Worm (Caenorhabditis elegans) whole organism, mixed stage, embryonic: ENCODE measurements around the gene Y43D4A.6.

Source experiments
- M03D4.4 ChIP-seq: sonication (generic microtip); optimal IDR thresholded peaks from 2 replicates; lab custom pipeline; 2017; ENCODE audit warnings: mild to moderate bottlenecking, missing genetic modification characterization, missing compliant biosample characterization
- bed-3 ChIP-seq: fragments of 200-800 bp; sonication (Bioruptor generic); optimal IDR thresholded peaks from 3 replicates; lab custom pipeline; 2018; ENCODE audit warnings: mild to moderate bottlenecking, missing genetic modification characterization, moderate library complexity, missing compliant biosample characterization
- blmp-1 ChIP-seq: fragments of 150-350 bp; optimal IDR thresholded peaks from 2 replicates; lab custom pipeline; 2014; ENCODE audit warnings: missing biosample characterization, missing genetic modification characterization
- ceh-39 ChIP-seq: fragments of 150-350 bp; optimal IDR thresholded peaks from 2 replicates; lab custom pipeline; 2014; ENCODE audit warnings: missing biosample characterization, missing genetic modification characterization
- ceh-43 ChIP-seq: fragments of 200-800 bp; sonication (Bioruptor generic); optimal IDR thresholded peaks from 2 replicates; lab custom pipeline; 2018; ENCODE audit warnings: mild to moderate bottlenecking, missing genetic modification characterization, moderate library complexity, missing compliant biosample characterization
- ceh-83 ChIP-seq: fragments of 200-800 bp; sonication (Bioruptor generic); optimal IDR thresholded peaks from 2 replicates; lab custom pipeline; 2018; ENCODE audit warnings: mild to moderate bottlenecking, missing genetic modification characterization, missing compliant biosample characterization
- ces-1 ChIP-seq: fragments of 150-350 bp; optimal IDR thresholded peaks from 2 replicates; lab custom pipeline; 2014; ENCODE audit warnings: missing biosample characterization, missing genetic modification reagents, missing genetic modification characterization
- cnd-1 ChIP-seq: fragments of 200-800 bp; sonication (Bioruptor generic); optimal IDR thresholded peaks from 2 replicates; lab custom pipeline; 2018; ENCODE audit warnings: mild to moderate bottlenecking, missing genetic modification characterization, missing compliant biosample characterization
- drap-1 ChIP-seq: fragments of 200-800 bp; sonication (Bioruptor generic); optimal IDR thresholded peaks from 3 replicates; lab custom pipeline; 2018; ENCODE audit warnings: mild to moderate bottlenecking, missing genetic modification characterization, missing compliant biosample characterization
- elt-1 ChIP-seq: sonication (generic microtip); optimal IDR thresholded peaks from 2 replicates; lab custom pipeline; 2017; ENCODE audit warnings: missing genetic modification characterization, mild to moderate bottlenecking, missing compliant biosample characterization, antibody characterized with exemption, moderate library complexity, borderline replicate concordance; ENCODE audit not compliant: insufficient read depth
- elt-3 ChIP-seq: fragments of 150-350 bp; optimal IDR thresholded peaks from 2 replicates; lab custom pipeline; 2014; ENCODE audit warnings: missing biosample characterization, missing genetic modification characterization
- flh-1 ChIP-seq: fragments of 200-800 bp; sonication (Bioruptor generic); optimal IDR thresholded peaks from 2 replicates; lab custom pipeline; 2018; ENCODE audit warnings: mild to moderate bottlenecking, missing genetic modification characterization, moderate library complexity, missing compliant biosample characterization
- ham-2 ChIP-seq: fragments of 200-800 bp; sonication (Bioruptor generic); optimal IDR thresholded peaks from 2 replicates; lab custom pipeline; 2018; ENCODE audit warnings: mild to moderate bottlenecking, missing genetic modification characterization, missing compliant biosample characterization
- hlh-1 ChIP-seq: fragments of 150-350 bp; optimal IDR thresholded peaks from 2 replicates; lab custom pipeline; 2014; ENCODE audit warnings: missing biosample characterization, missing genetic modification reagents, missing genetic modification characterization
- lin-13 ChIP-seq: fragments of 150-350 bp; optimal IDR thresholded peaks from 2 replicates; lab custom pipeline; 2014; ENCODE audit warnings: missing biosample characterization, missing genetic modification characterization
- lin-32 ChIP-seq: fragments of 200-800 bp; sonication (Bioruptor generic); optimal IDR thresholded peaks from 2 replicates; lab custom pipeline; 2018; ENCODE audit warnings: mild to moderate bottlenecking, missing genetic modification characterization, missing compliant biosample characterization
- lsy-2 ChIP-seq: fragments of 150-350 bp; optimal IDR thresholded peaks from 2 replicates; lab custom pipeline; 2014; ENCODE audit warnings: missing biosample characterization, missing genetic modification characterization
- mab-5 ChIP-seq: fragments of 150-350 bp; optimal IDR thresholded peaks from 2 replicates; lab custom pipeline; 2014; ENCODE audit warnings: missing biosample characterization, missing genetic modification characterization
- mep-1 ChIP-seq: fragments of 150-350 bp; optimal IDR thresholded peaks from 2 replicates; lab custom pipeline; 2017; ENCODE audit warnings: missing biosample characterization, missing genetic modification reagents, missing genetic modification characterization, inconsistent platforms
- mls-2 ChIP-seq: sonication (generic microtip); optimal IDR thresholded peaks from 2 replicates; lab custom pipeline; 2016; ENCODE audit warnings: mild to moderate bottlenecking, missing genetic modification characterization, moderate library complexity, missing compliant biosample characterization
- nhr-12 ChIP-seq: fragments of 150-350 bp; optimal IDR thresholded peaks from 2 replicates; lab custom pipeline; 2014; ENCODE audit warnings: missing biosample characterization, missing genetic modification characterization
- nhr-2 ChIP-seq: fragments of 150-350 bp; optimal IDR thresholded peaks from 2 replicates; lab custom pipeline; 2014; ENCODE audit warnings: missing biosample characterization, missing genetic modification characterization
- nhr-237 ChIP-seq: fragments of 150-350 bp; optimal IDR thresholded peaks from 2 replicates; lab custom pipeline; 2014; ENCODE audit warnings: missing biosample characterization, missing genetic modification characterization
- nhr-28 ChIP-seq: fragments of 150-350 bp; optimal IDR thresholded peaks from 2 replicates; lab custom pipeline; 2014; ENCODE audit warnings: missing biosample characterization, missing genetic modification characterization
- nhr-76 ChIP-seq: sonication (generic microtip); optimal IDR thresholded peaks from 2 replicates; lab custom pipeline; 2017; ENCODE audit warnings: missing biosample characterization, missing genetic modification characterization
- pha-4 ChIP-seq: fragments of 150-350 bp; optimal IDR thresholded peaks from 2 replicates; lab custom pipeline; 2018; ENCODE audit warnings: missing biosample characterization, missing genetic modification reagents, missing genetic modification characterization
- sem-2 ChIP-seq: fragments of 200-800 bp; sonication (Bioruptor generic); optimal IDR thresholded peaks from 2 replicates; lab custom pipeline; 2018; ENCODE audit warnings: mild to moderate bottlenecking, missing genetic modification characterization, missing compliant biosample characterization
- snpc-4 ChIP-seq: fragments of 150-350 bp; optimal IDR thresholded peaks from 2 replicates; lab custom pipeline; 2014; ENCODE audit warnings: missing biosample characterization, missing genetic modification characterization
- sptf-1 ChIP-seq: sonication (generic microtip); optimal IDR thresholded peaks from 2 replicates; lab custom pipeline; 2017; ENCODE audit warnings: mild to moderate bottlenecking, missing genetic modification characterization, moderate library complexity, missing compliant biosample characterization
- tbx-8 ChIP-seq: fragments of 200-800 bp; sonication (Bioruptor generic); optimal IDR thresholded peaks from 2 replicates; lab custom pipeline; 2018; ENCODE audit warnings: mild to moderate bottlenecking, missing genetic modification characterization, moderate library complexity, missing compliant biosample characterization
- unc-120 ChIP-seq: sonication (generic microtip); optimal IDR thresholded peaks from 2 replicates; lab custom pipeline; 2017; ENCODE audit warnings: missing genetic modification characterization, missing compliant biosample characterization; ENCODE audit not compliant: poor library complexity, severe bottlenecking
- unc-39 ChIP-seq: fragments of 150-350 bp; optimal IDR thresholded peaks from 2 replicates; lab custom pipeline; 2014; ENCODE audit warnings: missing biosample characterization, missing genetic modification characterization
- unc-62 ChIP-seq: fragments of 150-350 bp; optimal IDR thresholded peaks from 2 replicates; lab custom pipeline; 2014; ENCODE audit warnings: missing biosample characterization, missing genetic modification reagents, missing genetic modification characterization
- zip-8 ChIP-seq: fragments of 150-350 bp; optimal IDR thresholded peaks from 2 replicates; lab custom pipeline; 2014; ENCODE audit warnings: missing biosample characterization, missing genetic modification characterization
- ztf-11 ChIP-seq: fragments of 150-350 bp; optimal IDR thresholded peaks from 2 replicates; lab custom pipeline; 2014; ENCODE audit warnings: missing biosample characterization, missing genetic modification characterization

Gene Y43D4A.6

DNA sequence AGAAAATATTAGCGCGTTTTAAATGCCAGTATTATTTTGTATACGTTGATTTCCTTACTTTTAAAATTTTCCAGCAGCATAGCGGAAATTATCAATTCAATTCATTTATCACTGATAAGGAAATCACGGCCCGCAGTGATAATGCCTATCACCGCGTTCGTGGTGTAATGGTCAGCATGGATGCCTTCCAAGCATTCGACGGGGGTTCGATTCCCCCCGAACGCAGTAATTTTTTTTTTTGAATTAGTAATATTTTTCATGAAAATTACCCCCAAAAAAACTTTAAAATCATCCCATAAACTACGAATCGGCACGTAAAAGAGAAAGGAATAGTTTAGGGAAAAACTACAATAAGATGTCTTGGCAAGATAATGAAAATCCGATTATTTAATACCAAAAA lies 12.1 kb upstream of the Y43D4A.6 start:
- TF ChIP-seq sem-2 (no peak), drap-1 (GFP tag; lab: Kevin White, UChicago) (no peak), M03D4.4 (peak; percentile 32), ceh-43 (peak; percentile 33), sptf-1 (peak; percentile 29), elt-3 (tag; lab: Kevin White, UChicago) (no peak), mls-2 (tag; lab: Kevin White, UChicago) (peak; percentile 10)
- TF ChIP-seq, all 35 proteins: peak for 4

ce11 chrIV:16775455-16775854 lies 11.7 kb upstream of the Y43D4A.6 start, which contains the start of gene Y43D4A.5:
Gene Y43D4A.5, plus strand, starts transcription at chrIV:16775755.
- TF ChIP-seq cnd-1 (tag; lab: Kevin White, UChicago): no peak
- TF ChIP-seq drap-1 (GFP tag; lab: Kevin White, UChicago): no peak
- TF ChIP-seq flh-1 (GFP tag; lab: Kevin White, UChicago): no peak
- TF ChIP-seq tbx-8 (GFP tag; lab: Kevin White, UChicago): no peak
- no peak for TF ChIP-seq elt-1 (tag; lab: Kevin White, UChicago)
- TF ChIP-seq elt-3 (tag; lab: Kevin White, UChicago): no peak
- no peak for TF ChIP-seq pha-4
- TF ChIP-seq lin-32 (GFP tag; lab: Kevin White, UChicago): no peak
- no peak for TF ChIP-seq mep-1
- TF ChIP-seq nhr-2 (tag; lab: Kevin White, UChicago): no peak
- no peak for TF ChIP-seq lsy-2
- TF ChIP-seq ztf-11: no peak
- no peak for TF ChIP-seq bed-3
- no peak for TF ChIP-seq nhr-76 (tag; lab: Kevin White, UChicago)
- TF ChIP-seq ceh-43: no peak
- no peak for TF ChIP-seq sptf-1
- no peak for TF ChIP-seq snpc-4
- TF ChIP-seq hlh-1 (tag; lab: Kevin White, UChicago): no peak
- TF ChIP-seq nhr-28: no peak

ce11 chrIV:16775925-16776324 lies 11.2 kb upstream of the Y43D4A.6 start:
- TF ChIP-seq ceh-39 (no peak), nhr-2 (tag; lab: Kevin White, UChicago) (no peak), ces-1 (no peak), sptf-1 (peak; percentile 78), ceh-83 (GFP tag; lab: Kevin White, UChicago) (peak; percentile 82), elt-3 (tag; lab: Kevin White, UChicago) (no peak), sem-2 (peak; percentile 27), tbx-8 (GFP tag; lab: Kevin White, UChicago) (no peak), nhr-28 (no peak), lin-13 (tag; lab: Kevin White, UChicago) (no peak), M03D4.4 (peak; percentile 75), ceh-43 (peak; percentile 45), lsy-2 (no peak), zip-8 (tag; lab: Kevin White, UChicago) (no peak), elt-1 (tag; lab: Kevin White, UChicago) (no peak), nhr-12 (tag; lab: Kevin White, UChicago) (no peak), ham-2 (GFP tag; lab: Kevin White, UChicago) (no peak), unc-120 (peak; percentile 37), mls-2 (tag; lab: Kevin White, UChicago) (peak; percentile 56), unc-62 (GFP tag; lab: Kevin White, UChicago) (no peak), hlh-1 (tag; lab: Kevin White, UChicago) (no peak), drap-1 (GFP tag; lab: Kevin White, UChicago) (peak; percentile 62), cnd-1 (tag; lab: Kevin White, UChicago) (peak; percentile 56), blmp-1 (tag; lab: Kevin White, UChicago) (no peak), nhr-237 (no peak), nhr-76 (tag; lab: Kevin White, UChicago) (no peak), pha-4 (no peak), snpc-4 (no peak), lin-32 (GFP tag; lab: Kevin White, UChicago) (peak; percentile 39), mep-1 (no peak), flh-1 (GFP tag; lab: Kevin White, UChicago) (peak; percentile 29), unc-39 (no peak), ztf-11 (no peak), mab-5 (no peak), bed-3 (peak; percentile 15)

DNA sequence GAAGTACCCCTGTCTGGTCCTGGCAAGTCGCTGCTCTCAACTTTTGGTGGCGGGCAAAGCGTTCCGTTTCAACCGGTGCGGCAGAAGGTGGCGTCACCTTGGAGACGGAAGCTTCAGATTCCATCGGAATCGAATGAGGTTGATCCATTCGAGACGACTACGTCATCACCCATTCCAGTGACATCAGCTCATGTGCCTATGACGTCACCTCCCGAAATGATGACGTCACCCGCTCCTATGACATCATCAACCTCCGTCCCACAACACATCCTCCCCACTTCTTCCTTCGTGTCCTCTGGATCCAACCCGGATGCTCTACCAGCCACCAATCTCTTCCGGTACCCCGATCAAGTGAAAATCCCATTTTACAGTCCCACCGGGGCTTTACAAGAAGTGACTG lies 10.2 kb upstream of the Y43D4A.6 start:
- no peak for TF ChIP-seq unc-62 (GFP tag; lab: Kevin White, UChicago)
- TF ChIP-seq tbx-8 (GFP tag; lab: Kevin White, UChicago): no peak
- no peak for TF ChIP-seq drap-1 (GFP tag; lab: Kevin White, UChicago)
- no peak for TF ChIP-seq nhr-237
- TF ChIP-seq zip-8 (tag; lab: Kevin White, UChicago): peak; percentile 99
- TF ChIP-seq, all 35 proteins: peak for 1
